Worm (Caenorhabditis elegans): Measurements from ENCODE around the gene ZK856.7.

The ZK856.7 gene

ce11 chrV:10201913-10202312 lies at the start of gene ZK856.7:
Gene ZK856.7, plus strand, starts transcription at chrV:10202098.
- TF ChIP-seq med-1 (GFP tag; optimal IDR thresholded peaks at IDR 0.05; ENCODE audit: insufficient read depth): no peak
- no peak for TF ChIP-seq T22C8.4 (GFP tag; IDR thresholded peaks at IDR 0.05)
- no peak for TF ChIP-seq flt-1 (GFP tag; IDR thresholded peaks at IDR 0.05)
- no peak for TF ChIP-seq ztf-23 (GFP tag; IDR thresholded peaks at IDR 0.05)
- no peak for TF ChIP-seq ztf-29 (GFP tag; IDR thresholded peaks at IDR 0.05)
- TF ChIP-seq cog-1 (tag; optimal IDR thresholded peaks at IDR 0.05): no peak
- TF ChIP-seq tab-1 (GFP tag; IDR thresholded peaks at IDR 0.05): no peak
- no peak for TF ChIP-seq ref-1 (GFP tag; conservative IDR thresholded peaks at IDR 0.05)
- TF ChIP-seq klf-2 (GFP tag; conservative IDR thresholded peaks at IDR 0.05): no peak

- TF ChIP-seq ztf-23 (GFP tag; IDR thresholded peaks at IDR 0.05) (no peak), tab-1 (GFP tag; IDR thresholded peaks at IDR 0.05) (no peak), flt-1 (GFP tag; IDR thresholded peaks at IDR 0.05) (no peak), ref-1 (GFP tag; conservative IDR thresholded peaks at IDR 0.05) (no peak), klf-2 (GFP tag; conservative IDR thresholded peaks at IDR 0.05) (no peak), med-1 (GFP tag; optimal IDR thresholded peaks at IDR 0.05; ENCODE audit: insufficient read depth) (no peak), ztf-29 (GFP tag; IDR thresholded peaks at IDR 0.05) (no peak), cog-1 (tag; optimal IDR thresholded peaks at IDR 0.05) (no peak), T22C8.4 (GFP tag; IDR thresholded peaks at IDR 0.05) (no peak)
Measured at ce11 chrV:10152278-10152677, 49.6 kb upstream of the ZK856.7 start, which contains the start of gene srsx-28. Gene srsx-28, plus strand, starts transcription at chrV:10152578.

ce11 chrV:10153076-10153475 lies 48.8 kb upstream of the ZK856.7 start:
- TF ChIP-seq tab-1 (GFP tag; IDR thresholded peaks at IDR 0.05): no peak
- no peak for TF ChIP-seq ztf-29 (GFP tag; IDR thresholded peaks at IDR 0.05)
- no peak for TF ChIP-seq flt-1 (GFP tag; IDR thresholded peaks at IDR 0.05)
- TF ChIP-seq ref-1 (GFP tag; conservative IDR thresholded peaks at IDR 0.05): no peak
- TF ChIP-seq T22C8.4 (GFP tag; IDR thresholded peaks at IDR 0.05): no peak
- no peak for TF ChIP-seq cog-1 (tag; optimal IDR thresholded peaks at IDR 0.05)
- no peak for TF ChIP-seq klf-2 (GFP tag; conservative IDR thresholded peaks at IDR 0.05)
- TF ChIP-seq ztf-23 (GFP tag; IDR thresholded peaks at IDR 0.05): no peak
- no peak for TF ChIP-seq med-1 (GFP tag; optimal IDR thresholded peaks at IDR 0.05; ENCODE audit: insufficient read depth)

DNA sequence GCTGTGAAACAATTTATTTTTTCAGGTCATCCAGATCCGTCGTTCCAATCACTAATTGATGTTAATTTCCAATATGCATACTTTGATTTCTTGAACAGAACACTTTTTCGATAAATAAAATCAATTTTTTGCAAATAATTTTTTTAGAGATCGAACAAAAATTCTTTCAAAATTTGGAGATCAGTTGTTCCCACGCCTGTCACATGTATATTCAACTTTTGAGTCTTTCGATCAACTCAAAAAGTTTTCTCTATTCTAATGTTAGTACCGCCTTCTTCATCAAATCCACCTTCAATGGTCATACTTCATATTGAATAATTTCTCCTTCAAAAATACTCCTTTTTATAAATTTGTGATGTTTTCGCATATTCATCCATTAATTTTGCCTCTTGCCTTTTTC lies 47.2 kb upstream of the ZK856.7 start, which contains the start of gene srsx-29:
TSS of gene srsx-29 (plus strand) at position 301 of the 400 bp plus-strand sequence.
- no peak for TF ChIP-seq flt-1 (GFP tag; IDR thresholded peaks at IDR 0.05)

DNA sequence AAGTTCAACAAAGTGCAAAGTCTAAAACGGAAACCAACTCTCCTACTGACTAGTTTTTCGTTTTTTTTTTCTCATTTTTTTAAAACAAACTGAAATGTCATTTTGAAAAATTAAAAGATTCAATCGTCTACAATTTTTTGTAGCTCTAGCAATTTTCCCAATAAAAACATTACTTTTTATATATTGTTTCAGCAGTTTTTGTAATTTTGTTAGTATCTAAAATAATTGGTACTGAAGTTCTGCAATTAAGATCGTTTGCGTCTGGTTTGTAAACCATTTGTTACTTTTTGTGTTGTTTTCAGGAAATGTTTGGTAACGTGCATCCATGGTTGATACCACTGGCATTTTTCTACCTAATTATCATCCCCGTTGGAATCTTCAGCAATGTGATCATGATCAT lies 43.4 kb upstream of the ZK856.7 start, which contains the start of gene srsx-30:
TSS of gene srsx-30 (plus strand) at position 301 of the 400 bp plus-strand sequence.
- TF ChIP-seq ref-1 (GFP tag; conservative IDR thresholded peaks at IDR 0.05) (no peak), tab-1 (GFP tag; IDR thresholded peaks at IDR 0.05) (no peak), cog-1 (tag; optimal IDR thresholded peaks at IDR 0.05) (no peak), med-1 (GFP tag; optimal IDR thresholded peaks at IDR 0.05; ENCODE audit: insufficient read depth) (no peak)

DNA sequence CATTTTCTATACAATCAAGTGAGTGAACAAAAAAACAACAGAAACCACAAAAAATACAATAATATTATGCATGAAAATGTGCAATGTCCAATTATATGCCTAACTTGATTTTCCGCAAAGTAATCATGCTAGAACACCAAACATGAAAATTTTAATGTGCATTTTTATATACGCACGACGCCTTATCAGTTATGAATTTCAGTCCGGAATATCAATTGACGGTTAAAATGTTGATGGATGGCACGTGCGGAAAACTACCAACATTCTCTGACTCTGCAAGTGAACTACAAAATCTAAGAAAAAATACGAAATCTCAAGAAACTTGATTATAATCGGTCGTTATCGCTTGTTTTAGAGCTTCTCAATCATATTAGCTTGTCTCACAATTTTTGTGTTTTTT lies 41.9 kb upstream of the ZK856.7 start:
- TF ChIP-seq ztf-23 (GFP tag; IDR thresholded peaks at IDR 0.05) (no peak), ztf-29 (GFP tag; IDR thresholded peaks at IDR 0.05) (no peak), tab-1 (GFP tag; IDR thresholded peaks at IDR 0.05) (no peak), cog-1 (tag; optimal IDR thresholded peaks at IDR 0.05) (no peak), ref-1 (GFP tag; conservative IDR thresholded peaks at IDR 0.05) (no peak), T22C8.4 (GFP tag; IDR thresholded peaks at IDR 0.05) (no peak), klf-2 (GFP tag; conservative IDR thresholded peaks at IDR 0.05) (no peak), med-1 (GFP tag; optimal IDR thresholded peaks at IDR 0.05; ENCODE audit: insufficient read depth) (no peak), flt-1 (GFP tag; IDR thresholded peaks at IDR 0.05) (no peak)

DNA sequence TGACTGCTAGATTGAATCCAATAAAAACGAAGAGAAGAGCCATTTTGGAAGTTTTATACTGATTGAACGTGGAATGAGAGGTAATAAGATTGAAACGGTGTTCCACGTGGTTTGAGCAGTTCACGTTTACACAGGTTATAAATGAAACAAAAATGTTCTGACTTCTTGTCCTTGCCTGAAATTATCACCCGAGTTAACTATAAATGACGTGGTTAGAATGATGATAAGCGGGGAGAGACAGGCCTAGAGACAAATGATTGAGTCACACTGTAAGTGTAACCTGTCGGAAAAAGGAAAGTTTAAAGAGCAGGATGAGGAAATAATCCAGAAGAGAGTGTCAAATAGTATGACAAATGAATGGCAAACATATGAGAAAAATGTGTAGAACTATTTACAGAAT lies 40.9 kb upstream of the ZK856.7 start, which contains the start of gene C51E3.10:
TSS of gene C51E3.10 (minus strand) at position 181 of the 400 bp plus-strand sequence.
- TF ChIP-seq ref-1 (GFP tag; conservative IDR thresholded peaks at IDR 0.05): no peak
- no peak for TF ChIP-seq cog-1 (tag; optimal IDR thresholded peaks at IDR 0.05)
- no peak for TF ChIP-seq T22C8.4 (GFP tag; IDR thresholded peaks at IDR 0.05)
- no peak for TF ChIP-seq flt-1 (GFP tag; IDR thresholded peaks at IDR 0.05)

DNA sequence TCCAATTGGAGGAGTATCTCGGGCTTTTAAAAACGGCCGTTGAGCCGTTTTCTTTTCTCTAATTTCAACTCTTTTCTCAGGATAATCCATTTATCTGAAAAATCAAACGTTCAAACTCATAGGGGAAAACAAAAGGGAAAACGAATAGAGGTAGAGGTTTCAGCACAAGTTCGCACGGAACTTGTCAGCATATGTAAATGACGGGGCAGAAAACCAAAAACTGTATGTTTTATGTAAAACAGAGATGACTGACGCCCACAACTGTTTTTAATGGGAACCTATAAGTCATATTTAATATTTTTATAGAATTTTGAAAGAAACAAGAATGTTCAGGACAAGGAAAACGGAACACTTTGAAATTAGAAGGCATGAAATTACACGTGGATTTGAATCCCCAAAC lies 35.5 kb upstream of the ZK856.7 start, which contains the start of gene C51E3.6:
TSS of gene C51E3.6 (minus strand) at position 101 of the 400 bp plus-strand sequence.
- TF ChIP-seq flt-1 (GFP tag; IDR thresholded peaks at IDR 0.05): no peak
- TF ChIP-seq cog-1 (tag; optimal IDR thresholded peaks at IDR 0.05): no peak
- TF ChIP-seq T22C8.4 (GFP tag; IDR thresholded peaks at IDR 0.05): no peak
- no peak for TF ChIP-seq ref-1 (GFP tag; conservative IDR thresholded peaks at IDR 0.05)
- no peak for TF ChIP-seq med-1 (GFP tag; optimal IDR thresholded peaks at IDR 0.05; ENCODE audit: insufficient read depth)
- no peak for TF ChIP-seq klf-2 (GFP tag; conservative IDR thresholded peaks at IDR 0.05)
- no peak for TF ChIP-seq ztf-23 (GFP tag; IDR thresholded peaks at IDR 0.05)
- TF ChIP-seq ztf-29 (GFP tag; IDR thresholded peaks at IDR 0.05): no peak
- TF ChIP-seq tab-1 (GFP tag; IDR thresholded peaks at IDR 0.05): no peak

ce11 chrV:10168870-10169269 lies 33.0 kb upstream of the ZK856.7 start:
- TF ChIP-seq cog-1 (tag; optimal IDR thresholded peaks at IDR 0.05) (no peak), flt-1 (GFP tag; IDR thresholded peaks at IDR 0.05) (no peak)

DNA sequence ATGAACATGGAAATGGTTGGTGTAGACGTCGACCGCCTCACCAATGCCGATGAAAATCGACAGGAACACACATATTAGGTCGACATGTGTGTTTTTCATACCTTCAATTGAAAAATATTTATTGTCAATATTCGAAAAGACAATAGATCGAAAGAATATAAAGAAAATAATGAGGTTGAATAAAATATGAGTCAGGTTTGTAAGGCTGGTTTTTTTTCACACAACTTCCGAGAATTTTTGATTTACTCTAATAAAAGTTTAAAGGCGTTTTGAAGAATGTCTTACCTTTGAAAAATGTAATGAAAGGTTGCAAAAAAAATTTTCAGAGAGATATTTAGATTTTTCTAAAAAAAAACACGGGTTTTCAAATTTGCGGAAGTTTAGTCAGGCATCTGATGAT lies 28.2 kb upstream of the ZK856.7 start, which contains the start of gene egl-3:
TSS of gene egl-3 (minus strand) at position 101 of the 400 bp plus-strand sequence.
- TF ChIP-seq tab-1 (GFP tag; IDR thresholded peaks at IDR 0.05) (no peak), cog-1 (tag; optimal IDR thresholded peaks at IDR 0.05) (no peak), ztf-29 (GFP tag; IDR thresholded peaks at IDR 0.05) (no peak), T22C8.4 (GFP tag; IDR thresholded peaks at IDR 0.05) (no peak), klf-2 (GFP tag; conservative IDR thresholded peaks at IDR 0.05) (no peak), med-1 (GFP tag; optimal IDR thresholded peaks at IDR 0.05; ENCODE audit: insufficient read depth) (no peak), flt-1 (GFP tag; IDR thresholded peaks at IDR 0.05) (no peak), ref-1 (GFP tag; conservative IDR thresholded peaks at IDR 0.05) (no peak), ztf-23 (GFP tag; IDR thresholded peaks at IDR 0.05) (no peak)
